Worm (Caenorhabditis elegans) whole organism, young adult: Measurements from ENCODE around the gene R13H4.6.

Experiments used
- B0261.1 ChIP-seq: sonication (generic microtip); optimal IDR thresholded peaks from 2 replicates; lab custom pipeline; 2016; ENCODE audit warnings: mild to moderate bottlenecking, missing genetic modification characterization, moderate library complexity, missing compliant biosample characterization
- K12H6.12 ChIP-seq: fragments of 200-800 bp; sonication (Bioruptor generic); optimal IDR thresholded peaks from 2 replicates; lab custom pipeline; 2018; ENCODE audit warnings: mild to moderate bottlenecking, missing genetic modification characterization, missing compliant biosample characterization
- ama-1 ChIP-seq, 3 experiments: fragments of 150-350 bp in 1 of 3; sonication (generic microtip) in 2 of 3; optimal IDR thresholded peaks; 2 replicates each; lab custom pipeline; 2014 to 2018; ENCODE audit warnings: missing biosample characterization in 2 of 3, missing genetic modification characterization in 2 of 3, missing genetic modification reagents in 2 of 3
- lin-26 ChIP-seq: fragments of 200-800 bp; sonication (Bioruptor generic); IDR thresholded peaks from 2 replicates; pipeline ENCODE4 v1.3.6; 2022; ENCODE audit warnings: missing genetic modification reagents, missing genetic modification characterization, missing compliant biosample characterization
- mcd-1 ChIP-seq: fragments of 200-800 bp; sonication (Bioruptor generic); IDR thresholded peaks from 2 replicates; pipeline ENCODE4 v1.3.6; 2022; ENCODE audit warnings: missing genetic modification reagents, missing genetic modification characterization, missing compliant biosample characterization
- nfya-1 ChIP-seq: sonication (generic microtip); optimal IDR thresholded peaks from 2 replicates; lab custom pipeline; 2017; ENCODE audit warnings: antibody characterized with exemption, missing compliant biosample characterization, missing genetic modification characterization, borderline replicate concordance; ENCODE audit not compliant: insufficient read depth
- snpc-1.1 ChIP-seq: sonication (generic microtip); optimal IDR thresholded peaks from 2 replicates; lab custom pipeline; 2017; ENCODE audit warnings: missing genetic modification characterization, mild to moderate bottlenecking, missing compliant biosample characterization, antibody characterized with exemption, moderate library complexity, missing genotype, missing genetic modification reagents; ENCODE audit not compliant: insufficient read depth
- unc-130 ChIP-seq: sonication (generic microtip); optimal IDR thresholded peaks from 2 replicates; lab custom pipeline; 2016; ENCODE audit warnings: missing genetic modification reagents, missing genetic modification characterization, missing compliant biosample characterization

ce11 chrV:11913283-11913682 lies 50.4 kb downstream of the R13H4.6 start:
- TF ChIP-seq snpc-1.1 (tag; lab: Kevin White, UChicago) (no peak), K12H6.12 (tag; lab: Kevin White, UChicago) (no peak), mcd-1 (GFP tag; lab: Robert Waterston, UW) (no peak), ama-1 (optimal IDR thresholded peaks at IDR 0.05; lab: Kevin White, UChicago) (no peak), ama-1 (GFP tag; optimal IDR thresholded peaks at IDR 0.05; lab: Kevin White, UChicago) (no peak), B0261.1 (tag; lab: Kevin White, UChicago) (no peak), lin-26 (GFP tag; lab: Robert Waterston, UW) (no peak), nfya-1 (tag; lab: Kevin White, UChicago) (no peak), unc-130 (GFP tag; lab: Kevin White, UChicago) (no peak)
